Fruit fly (Drosophila melanogaster) whole organism, embryonic: ENCODE results near the gene tral.

Source experiments
- Ada2b ChIP-seq: fragments of 200-800 bp; sonication (Bioruptor generic); IDR thresholded peaks from 2 replicates; pipeline ENCODE4 v1.3.6; 2022; ENCODE audit warnings: missing biosample characterization, missing genetic modification characterization
- CG11696 ChIP-seq: fragments of 200-800 bp; sonication (Bioruptor generic); IDR thresholded peaks from 2 replicates; pipeline ENCODE4 v1.3.6; 2022; ENCODE audit warnings: missing biosample characterization, missing genetic modification characterization
- CG13287 ChIP-seq: fragments of 200-800 bp; sonication (Bioruptor generic); IDR thresholded peaks from 2 replicates; pipeline ENCODE4 v1.3.6; 2022; ENCODE audit warnings: missing biosample characterization, missing genetic modification characterization; ENCODE audit not compliant: partially characterized antibody
- CG13894 ChIP-seq: fragments of 200-800 bp; sonication (Bioruptor generic); optimal IDR thresholded peaks from 3 replicates; lab custom pipeline; 2018; ENCODE audit warnings: missing biosample characterization, mild to moderate bottlenecking, missing genetic modification characterization, moderate library complexity
- CG15011 ChIP-seq: fragments of 200-800 bp; sonication (Bioruptor generic); optimal IDR thresholded peaks from 3 replicates; lab custom pipeline; 2018; ENCODE audit warnings: missing biosample characterization, mild to moderate bottlenecking, missing genetic modification characterization
- CG1603 ChIP-seq: fragments of 200-800 bp; sonication (Bioruptor generic); optimal IDR thresholded peaks from 2 replicates; lab custom pipeline; 2019; ENCODE audit warnings: missing biosample characterization, mild to moderate bottlenecking, missing genetic modification characterization, moderate library complexity
- CG16779 ChIP-seq: fragments of 200-800 bp; sonication (Bioruptor generic); IDR thresholded peaks from 2 replicates; pipeline ENCODE4 v1.3.6; 2022; ENCODE audit warnings: missing biosample characterization, missing genetic modification characterization
- CG17328 ChIP-seq: fragments of 200-800 bp; sonication (Bioruptor generic); IDR thresholded peaks from 2 replicates; pipeline ENCODE4 v1.3.6; 2022; ENCODE audit warnings: missing biosample characterization, missing genetic modification characterization
- CG18011 ChIP-seq: fragments of 200-800 bp; sonication (Bioruptor generic); optimal IDR thresholded peaks from 2 replicates; lab custom pipeline; 2017; ENCODE audit warnings: missing biosample characterization, missing genetic modification characterization, mild to moderate bottlenecking, moderate library complexity, missing genotype
- CG2875 ChIP-seq: fragments of 200-800 bp; sonication (Bioruptor generic); optimal IDR thresholded peaks from 2 replicates; lab custom pipeline; 2017; ENCODE audit warnings: missing biosample characterization, mild to moderate bottlenecking, missing genetic modification characterization, missing genetic modification reagents
- CG31224 ChIP-seq: fragments of 200-800 bp; sonication (Bioruptor generic); IDR thresholded peaks from 2 replicates; pipeline ENCODE4 v1.3.6; 2022; ENCODE audit warnings: missing biosample characterization, missing genetic modification characterization
- CG6689 ChIP-seq: fragments of 200-800 bp; sonication (Bioruptor generic); IDR thresholded peaks from 2 replicates; pipeline ENCODE4 v1.3.6; 2022; ENCODE audit warnings: missing biosample characterization, missing genetic modification characterization
- CG7372 ChIP-seq: fragments of 200-800 bp; sonication (Bioruptor generic); IDR thresholded peaks from 2 replicates; pipeline ENCODE4 v1.3.6; 2022; ENCODE audit warnings: missing biosample characterization, missing genetic modification characterization
- CG8281 ChIP-seq: fragments of 200-800 bp; sonication (Bioruptor generic); optimal IDR thresholded peaks from 2 replicates; lab custom pipeline; 2018; ENCODE audit warnings: missing biosample characterization, mild to moderate bottlenecking, missing genetic modification characterization, moderate library complexity
- CG8765 ChIP-seq: fragments of 200-800 bp; sonication (Bioruptor generic); IDR thresholded peaks from 2 replicates; pipeline ENCODE4 v1.3.6; 2022; ENCODE audit warnings: missing biosample characterization, missing genetic modification characterization
- Drgx ChIP-seq: fragments of 200-800 bp; sonication (Bioruptor generic); IDR thresholded peaks from 2 replicates; pipeline ENCODE4 v1.3.6; 2022; ENCODE audit warnings: missing biosample characterization, missing genetic modification characterization
- Ets65A ChIP-seq: fragments of 200-800 bp; sonication (Bioruptor generic); peaks from one replicate; lab custom pipeline; 2016; ENCODE audit warnings: missing biosample characterization, missing genetic modification characterization
- Fer1 ChIP-seq: fragments of 200-800 bp; sonication (Bioruptor generic); optimal IDR thresholded peaks from 2 replicates; lab custom pipeline; 2017; ENCODE audit warnings: missing biosample characterization, mild to moderate bottlenecking, missing genetic modification characterization
- Fer2 ChIP-seq: fragments of 200-800 bp; sonication (Bioruptor generic); optimal IDR thresholded peaks from 2 replicates; lab custom pipeline; 2018; ENCODE audit warnings: missing biosample characterization, mild to moderate bottlenecking, missing genetic modification characterization, moderate library complexity
- GATAe ChIP-seq: fragments of 200-800 bp; sonication (Bioruptor generic); conservative IDR thresholded peaks from 2 replicates; pipeline ENCODE4 v1.3.6; 2022; ENCODE audit warnings: missing biosample characterization, missing genetic modification characterization
- Lhr ChIP-seq: fragments of 200-800 bp; sonication (Bioruptor generic); optimal IDR thresholded peaks from 3 replicates; lab custom pipeline; 2017; ENCODE audit warnings: mild to moderate bottlenecking, missing biosample characterization, missing genetic modification reagents, missing genetic modification characterization
- Mad ChIP-seq: fragments of 200-800 bp; sonication (Bioruptor generic); optimal IDR thresholded peaks from 2 replicates; lab custom pipeline; 2016; ENCODE audit warnings: missing biosample characterization, missing genetic modification characterization
- Myb ChIP-seq: fragments of 200-800 bp; sonication (Bioruptor generic); optimal IDR thresholded peaks from 2 replicates; lab custom pipeline; 2016; ENCODE audit warnings: missing biosample characterization, missing genetic modification characterization
- NfI ChIP-seq: fragments of 200-800 bp; sonication (Bioruptor generic); optimal IDR thresholded peaks from 3 replicates; lab custom pipeline; 2018; ENCODE audit warnings: missing biosample characterization, mild to moderate bottlenecking, missing genetic modification characterization, moderate library complexity
- Ravus ChIP-seq: fragments of 200-800 bp; sonication (Bioruptor generic); IDR thresholded peaks from 2 replicates; pipeline ENCODE4 v1.3.6; 2022; ENCODE audit warnings: missing biosample characterization, missing genetic modification characterization
- Sox102F ChIP-seq: fragments of 200-800 bp; sonication (Bioruptor generic); optimal IDR thresholded peaks from 2 replicates; lab custom pipeline; 2018; ENCODE audit warnings: missing biosample characterization, mild to moderate bottlenecking, missing genetic modification characterization, moderate library complexity
- ab ChIP-seq: fragments of 200-800 bp; sonication (Bioruptor generic); optimal IDR thresholded peaks from 2 replicates; lab custom pipeline; 2016; ENCODE audit warnings: missing biosample characterization, missing genetic modification characterization
- ap ChIP-seq: fragments of 200-800 bp; sonication (Bioruptor generic); IDR thresholded peaks from 2 replicates; pipeline ENCODE4 v1.3.6; 2022; ENCODE audit warnings: missing biosample characterization, missing genetic modification characterization
- bsh ChIP-seq, 2 experiments: fragments of 200-800 bp; sonication (Bioruptor generic); optimal IDR thresholded peaks; 2 replicates each; lab custom pipeline; 2017 to 2018; ENCODE audit warnings: mild to moderate bottlenecking in 2 of 2, missing biosample characterization in 2 of 2, missing genetic modification characterization in 2 of 2, moderate library complexity in 1 of 2
- cas ChIP-seq: fragments of 200-800 bp; sonication (Bioruptor generic); IDR thresholded peaks from 2 replicates; pipeline ENCODE4 v1.3.6; 2022; ENCODE audit warnings: missing biosample characterization, missing genetic modification characterization
- ci ChIP-seq: fragments of 200-800 bp; sonication (Bioruptor generic); IDR thresholded peaks from 3 replicates; pipeline ENCODE4 v1.3.6; 2022; ENCODE audit warnings: missing biosample characterization, missing genetic modification characterization
- corto ChIP-seq: fragments of 200-800 bp; sonication (Bioruptor generic); optimal IDR thresholded peaks from 2 replicates; lab custom pipeline; 2016; ENCODE audit warnings: missing biosample characterization, mild to moderate bottlenecking, missing genetic modification characterization, moderate library complexity
- hkb ChIP-seq, 2 experiments: fragments of 200-800 bp in 1 of 2; fragments of >200 bp in 1 of 2; sonication (Bioruptor generic) in 1 of 2; IDR thresholded peaks in 1 of 2; optimal IDR thresholded peaks in 1 of 2; 2 replicates each; pipeline versions ENCODE4 v1.3.6 to Lab custom; 2017 to 2022; ENCODE audit warnings: missing biosample characterization in 1 of 2, missing genetic modification characterization in 1 of 2
- inv ChIP-seq: fragments of 200-800 bp; sonication (Bioruptor generic); IDR thresholded peaks from 2 replicates; pipeline ENCODE4 v1.3.6; 2022; ENCODE audit warnings: missing biosample characterization, missing genetic modification characterization; ENCODE audit not compliant: partially characterized antibody
- knrl ChIP-seq: fragments of 200-800 bp; sonication (Bioruptor generic); IDR thresholded peaks from 3 replicates; pipeline ENCODE4 v1.3.6; 2022; ENCODE audit warnings: missing biosample characterization, missing genetic modification characterization; ENCODE audit not compliant: partially characterized antibody
- lmd ChIP-seq: fragments of 200-800 bp; sonication (Bioruptor generic); IDR thresholded peaks from 2 replicates; pipeline ENCODE4 v1.3.6; 2022; ENCODE audit warnings: missing biosample characterization, missing genetic modification characterization
- nerfin-1 ChIP-seq: fragments of 200-800 bp; sonication (Bioruptor generic); optimal IDR thresholded peaks from 3 replicates; lab custom pipeline; 2019; ENCODE audit warnings: missing biosample characterization, mild to moderate bottlenecking, missing genetic modification characterization, moderate library complexity
- pan ChIP-seq, 4 experiments: fragments of >200 bp in 3 of 4; fragments of 200-800 bp in 1 of 4; sonication (Bioruptor generic) in 1 of 4; optimal IDR thresholded peaks in 3 of 4; IDR thresholded peaks in 1 of 4; 2 replicates each; pipeline versions ENCODE4 v1.3.6 to Lab custom; 2017 to 2022; ENCODE audit warnings: missing biosample characterization in 2 of 4, missing genetic modification characterization in 2 of 4, mixed read lengths in 1 of 4
- prd ChIP-seq, 3 experiments: fragments of >200 bp in 2 of 3; fragments of 200-800 bp in 1 of 3; sonication (Bioruptor generic) in 1 of 3; optimal IDR thresholded peaks in 2 of 3; IDR thresholded peaks in 1 of 3; 2 replicates in 2 of 3; 3 replicates in 1 of 3; pipeline versions ENCODE4 v1.3.6 to Lab custom; 2017 to 2022; ENCODE audit warnings: missing biosample characterization in 1 of 3, missing genetic modification characterization in 1 of 3
- psq ChIP-seq: fragments of 200-800 bp; sonication (Bioruptor generic); optimal IDR thresholded peaks from 2 replicates; lab custom pipeline; 2017; ENCODE audit warnings: missing biosample characterization, missing genetic modification characterization
- sens ChIP-seq: fragments of 200-800 bp; sonication (Bioruptor generic); peaks from one replicate; lab custom pipeline; 2016; ENCODE audit warnings: missing biosample characterization, missing genetic modification characterization
- sisA ChIP-seq: fragments of 200-800 bp; sonication (Bioruptor generic); IDR thresholded peaks from 2 replicates; pipeline ENCODE4 v1.3.6; 2022; ENCODE audit warnings: missing biosample characterization, missing genetic modification characterization
- stc ChIP-seq: fragments of 200-800 bp; sonication (Bioruptor generic); IDR thresholded peaks from 2 replicates; pipeline ENCODE4 v1.3.6; 2022; ENCODE audit warnings: missing biosample characterization, missing genetic modification characterization
- tgo ChIP-seq: fragments of 200-800 bp; sonication (Bioruptor generic); IDR thresholded peaks from 3 replicates; pipeline ENCODE4 v1.3.6; 2022; ENCODE audit warnings: missing biosample characterization, missing genetic modification characterization
- tna ChIP-seq: fragments of 200-800 bp; sonication (Bioruptor generic); IDR thresholded peaks from 2 replicates; pipeline ENCODE4 v1.3.6; 2022; ENCODE audit warnings: missing biosample characterization, missing genetic modification characterization; ENCODE audit not compliant: partially characterized antibody
- trh ChIP-seq: fragments of 200-800 bp; sonication (Bioruptor generic); optimal IDR thresholded peaks from 2 replicates; lab custom pipeline; 2016; ENCODE audit warnings: missing biosample characterization, missing genetic modification characterization
- z ChIP-seq: fragments of 200-800 bp; sonication (Bioruptor generic); IDR thresholded peaks from 3 replicates; pipeline ENCODE4 v1.3.6; 2022; ENCODE audit warnings: missing biosample characterization, missing genetic modification characterization
- zfh1 ChIP-seq: fragments of 200-800 bp; sonication (Bioruptor generic); IDR thresholded peaks from 3 replicates; pipeline ENCODE4 v1.3.6; 2022; ENCODE audit warnings: missing biosample characterization, missing genetic modification characterization
- zfh2 ChIP-seq: fragments of 200-800 bp; sonication (Bioruptor generic); optimal IDR thresholded peaks from 2 replicates; lab custom pipeline; 2016; ENCODE audit warnings: missing biosample characterization, missing genetic modification characterization

The tral gene

DNA sequence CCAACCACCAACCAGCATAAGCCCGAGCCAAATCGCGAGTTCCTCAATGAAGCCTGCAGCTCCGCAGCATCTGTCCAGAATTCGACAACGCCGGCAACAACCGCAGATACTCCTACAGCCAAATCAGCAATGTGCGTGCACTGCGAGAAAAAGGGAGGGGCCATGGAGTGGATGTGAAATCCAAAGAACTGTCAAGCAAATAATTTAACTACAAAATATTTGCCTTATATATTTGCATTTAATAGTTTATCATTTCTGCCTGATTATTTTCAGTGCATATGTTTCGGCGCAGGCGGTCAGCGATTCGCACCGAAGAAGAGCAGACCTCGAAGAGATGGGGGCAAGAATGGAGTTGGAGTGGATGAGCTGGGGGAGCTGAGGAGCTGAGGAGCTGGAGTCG lies 36.8 kb downstream of the tral start (continued):
- no peak for TF ChIP-seq stc (GFP tag; lab: Robert Waterston, UW)
- no peak for TF ChIP-seq Ada2b (GFP tag; lab: Robert Waterston, UW)
- no peak for TF ChIP-seq knrl (GFP tag; lab: Robert Waterston, UW)
- no peak for TF ChIP-seq hkb (optimal IDR thresholded peaks at IDR 0.05; lab: Kevin White, UChicago)
- TF ChIP-seq hkb (GFP tag; IDR thresholded peaks at IDR 0.05; lab: Robert Waterston, UW) = peak; percentile 9; the same call in 1 of the 2 replicates
- 0 out of 2 replicates have a peak, but pooled peaks have one; percentile 26 for TF ChIP-seq lmd
- peak; percentile 32 for TF ChIP-seq sens (GFP tag; lab: Kevin White, UChicago)
- TF ChIP-seq Fer1 = no peak
- TF ChIP-seq CG1603 = peak; percentile 10
- peak; percentile 70 for TF ChIP-seq Drgx (GFP tag; lab: Robert Waterston, UW)
- no peak for TF ChIP-seq CG8281 (tag; lab: Kevin White, UChicago)
- TF ChIP-seq zfh1 (GFP tag; lab: Robert Waterston, UW) = peak; percentile 56; the same call in 2 of the 3 replicates
- TF ChIP-seq CG13287 (GFP tag; lab: Robert Waterston, UW) = no peak
- TF ChIP-seq z = 0 out of 3 replicates have a peak, but pooled peaks have one; percentile 4
- no peak for TF ChIP-seq nerfin-1 (tag; lab: Kevin White, UChicago)
- no peak for TF ChIP-seq CG15011 (GFP tag; lab: Kevin White, UChicago)
- TF ChIP-seq sisA = peak; percentile 25; the same call in 1 of the 2 replicates
- TF ChIP-seq pan (optimal IDR thresholded peaks at IDR 0.05; lab: Kevin White, UChicago) = no peak
- peak in 1 of 2 experiments; percentile 47 for TF ChIP-seq pan (GFP tag; optimal IDR thresholded peaks at IDR 0.05 in 1 of 2, IDR thresholded peaks at IDR 0.05 in 1 of 2)
- TF ChIP-seq Ravus = no peak
- no peak for TF ChIP-seq NfI
- 0 out of 2 replicates have a peak, but pooled peaks have one; percentile 20 for TF ChIP-seq CG11696
- no peak for TF ChIP-seq Lhr
- TF ChIP-seq ab = no peak
- no peak for TF ChIP-seq CG31224
- no peak for TF ChIP-seq CG18011 (GFP tag; lab: Kevin White, UChicago)
- TF ChIP-seq ci = peak; percentile 67; the same call in 1 of the 3 replicates
- no peak for TF ChIP-seq tna (GFP tag; lab: Robert Waterston, UW)
- TF ChIP-seq tgo = peak; percentile 38; the same call in 1 of the 3 replicates
- no peak for TF ChIP-seq prd (optimal IDR thresholded peaks at IDR 0.05; lab: Kevin White, UChicago)
- peak; percentile 71 for TF ChIP-seq prd (GFP tag; IDR thresholded peaks at IDR 0.05; lab: Robert Waterston, UW)
- no peak for TF ChIP-seq GATAe (GFP tag; lab: Robert Waterston, UW)
- TF ChIP-seq Ets65A (GFP tag; lab: Kevin White, UChicago) = peak; percentile 53
- TF ChIP-seq CG2875 (GFP tag; lab: Kevin White, UChicago) = no peak
- no peak for TF ChIP-seq Fer2
- peak; percentile 7 to 24 for TF ChIP-seq bsh (GFP tag; optimal IDR thresholded peaks at IDR 0.05; lab: Kevin White, UChicago)
- TF ChIP-seq CG13894 (tag; lab: Kevin White, UChicago) = no peak
- no peak for TF ChIP-seq cas (GFP tag; lab: Robert Waterston, UW)
- TF ChIP-seq Myb (GFP tag; lab: Kevin White, UChicago) = no peak
- peak; percentile 13 for TF ChIP-seq Sox102F (GFP tag; lab: Kevin White, UChicago)
- TF ChIP-seq CG7372 (GFP tag; lab: Robert Waterston, UW) = peak; percentile 8; the same call in 1 of the 2 replicates
- TF ChIP-seq psq (GFP tag; lab: Kevin White, UChicago) = no peak
- TF ChIP-seq CG8765 (GFP tag; lab: Robert Waterston, UW) = peak; percentile 45; the same call in 1 of the 2 replicates
- peak; percentile 58 for TF ChIP-seq corto
- no peak for TF ChIP-seq CG16779 (GFP tag; lab: Robert Waterston, UW)
- TF ChIP-seq ap (GFP tag; lab: Robert Waterston, UW) = 0 out of 2 replicates have a peak, but pooled peaks have one; percentile 11
- TF ChIP-seq inv (GFP tag; lab: Robert Waterston, UW) = no peak
- no peak for TF ChIP-seq zfh2 (GFP tag; lab: Kevin White, UChicago)
- TF ChIP-seq trh (GFP tag; lab: Kevin White, UChicago) = no peak
- TF ChIP-seq CG6689 (GFP tag; lab: Robert Waterston, UW) = 0 out of 2 replicates have a peak, but pooled peaks have one; percentile 23
- peak; percentile 50; the same call in 1 of the 2 replicates for TF ChIP-seq CG17328 (GFP tag; lab: Robert Waterston, UW)
- TF ChIP-seq Mad (GFP tag; lab: Kevin White, UChicago) = no peak
